Worm (Caenorhabditis elegans) whole organism, early embryonic: ENCODE data around the gene D1086.2.

Experiments used
- F13C5.2 ChIP-seq: sonication (generic microtip); optimal IDR thresholded peaks from 2 replicates; lab custom pipeline; 2017; ENCODE audit warnings: mild to moderate bottlenecking, missing genetic modification characterization, inconsistent platforms, missing compliant biosample characterization
- aly-1 ChIP-seq: sonication (generic microtip); optimal IDR thresholded peaks from 2 replicates; lab custom pipeline; 2016; ENCODE audit warnings: missing genetic modification characterization, missing compliant biosample characterization
- ama-1 ChIP-seq: fragments of 150-350 bp; optimal IDR thresholded peaks from 2 replicates; lab custom pipeline; 2014
- ceh-13 ChIP-seq: fragments of 200-800 bp; sonication (Bioruptor generic); optimal IDR thresholded peaks from 2 replicates; lab custom pipeline; 2018; ENCODE audit warnings: mild to moderate bottlenecking, missing genetic modification characterization, missing compliant biosample characterization
- ets-7 ChIP-seq: sonication (generic microtip); optimal IDR thresholded peaks from 2 replicates; lab custom pipeline; 2016; ENCODE audit warnings: missing genotype, missing genetic modification characterization, missing compliant biosample characterization
- flt-1 ChIP-seq: fragments of 200-800 bp; sonication (Bioruptor generic); IDR thresholded peaks from 2 replicates; pipeline ENCODE4 v1.3.6; 2022; ENCODE audit warnings: missing genetic modification characterization, missing compliant biosample characterization
- hmbx-1 ChIP-seq: sonication (generic microtip); optimal IDR thresholded peaks from 2 replicates; lab custom pipeline; 2016; ENCODE audit warnings: mild to moderate bottlenecking, missing genetic modification characterization, missing compliant biosample characterization
- hmg-4 ChIP-seq: fragments of 200-800 bp; sonication (Bioruptor generic); optimal IDR thresholded peaks from 2 replicates; lab custom pipeline; 2018; ENCODE audit warnings: mild to moderate bottlenecking, missing genetic modification characterization, missing compliant biosample characterization
- hnd-1 ChIP-seq: sonication (generic microtip); optimal IDR thresholded peaks from 2 replicates; lab custom pipeline; 2016; ENCODE audit warnings: missing genetic modification characterization, missing compliant biosample characterization
- pes-1 ChIP-seq: fragments of 200-800 bp; sonication (Bioruptor generic); IDR thresholded peaks from 2 replicates; pipeline ENCODE4 v1.3.6; 2022; ENCODE audit warnings: missing genetic modification reagents, missing genetic modification characterization, missing compliant biosample characterization
- sea-1 ChIP-seq: fragments of 200-800 bp; sonication (Bioruptor generic); conservative IDR thresholded peaks from 2 replicates; pipeline ENCODE4 v1.3.6; 2022; ENCODE audit warnings: missing genetic modification characterization, missing compliant biosample characterization
- tbx-37 ChIP-seq: fragments of 200-800 bp; sonication (Bioruptor generic); conservative IDR thresholded peaks from 2 replicates; pipeline ENCODE4 v1.3.6; 2022; ENCODE audit warnings: missing genetic modification reagents, missing genetic modification characterization, missing compliant biosample characterization

DNA sequence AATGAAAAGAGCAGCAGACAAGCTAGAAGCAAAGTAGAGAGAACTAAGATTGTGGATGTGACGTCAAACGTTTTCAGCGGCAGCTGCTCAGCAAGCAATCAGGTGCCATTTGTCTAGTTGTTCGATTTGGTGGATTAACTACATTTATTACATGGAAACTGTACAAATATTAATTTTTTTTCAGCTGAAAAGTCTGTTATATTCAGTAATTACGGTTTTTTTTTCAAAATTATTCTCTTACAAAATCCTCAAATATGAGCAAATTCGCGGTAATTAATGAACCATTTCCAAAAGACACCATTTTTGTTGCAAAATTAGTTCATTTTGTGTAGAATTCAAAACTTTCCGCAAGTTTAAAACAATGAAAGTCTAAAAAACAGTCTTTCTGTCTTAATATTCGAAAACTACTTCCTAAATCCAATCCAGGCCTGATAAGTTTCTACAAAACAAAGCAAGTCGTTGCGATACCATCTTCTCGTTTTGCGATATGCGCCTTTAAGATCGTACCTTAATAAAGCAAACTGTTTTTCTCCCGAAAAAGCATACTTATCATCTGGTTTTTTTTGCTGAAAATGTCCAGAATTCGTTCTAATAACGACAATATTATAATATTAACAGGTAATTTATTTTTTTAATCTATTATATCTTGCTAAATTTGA, 8.0 kb downstream of the D1086.2 start, which contains the start of the genes D1086.5 and him-5:
- TF ChIP-seq hmbx-1, result no peak
- TF ChIP-seq flt-1, result no peak
- no peak for TF ChIP-seq sea-1
- no peak for TF ChIP-seq ceh-13 (GFP tag; lab: Kevin White, UChicago)
- TF ChIP-seq ama-1, result no peak
- no peak for TF ChIP-seq hmg-4 (GFP tag; lab: Kevin White, UChicago)
- TF ChIP-seq F13C5.2 (tag; lab: Kevin White, UChicago), result no peak
- no peak for TF ChIP-seq tbx-37 (GFP tag; lab: Robert Waterston, UW)
- no peak for TF ChIP-seq aly-1 (tag; lab: Kevin White, UChicago)
- TF ChIP-seq hnd-1 (tag; lab: Kevin White, UChicago), result no peak
- no peak for TF ChIP-seq ets-7 (tag; lab: Kevin White, UChicago)
- no peak for TF ChIP-seq pes-1 (GFP tag; lab: Robert Waterston, UW)
